Worm (Caenorhabditis elegans): ENCODE data around the gene sec-22.

sec-22 gene

ce11 chrX:1053929-1054328 is 18.6 kb downstream of the sec-22 start, which contains the start of gene ncs-3:
ncs-3 (plus strand) TSS chrX:1054081.
- no peak for TF ChIP-seq attf-4 (tag; optimal IDR thresholded peaks at IDR 0.05)
- no peak for TF ChIP-seq set-16 (GFP tag; IDR thresholded peaks at IDR 0.05)
- TF ChIP-seq madf-5 (GFP tag; IDR thresholded peaks at IDR 0.05): no peak
- TF ChIP-seq nhr-41 (GFP tag; IDR thresholded peaks at IDR 0.05): no peak
- 0 out of 2 replicates have a peak, but pooled peaks have one; percentile 13 for TF ChIP-seq ceh-20 (GFP tag; IDR thresholded peaks at IDR 0.05)
- no peak for TF ChIP-seq php-3 (GFP tag; IDR thresholded peaks at IDR 0.05)
- TF ChIP-seq D1046.2 (GFP tag; IDR thresholded peaks at IDR 0.05): no peak
- no peak for TF ChIP-seq ama-1 (optimal IDR thresholded peaks at IDR 0.05)
- no peak for TF ChIP-seq hlh-30 (tag; optimal IDR thresholded peaks at IDR 0.05; ENCODE audit: insufficient read depth)
- no peak for TF ChIP-seq mxl-2 (GFP tag; conservative IDR thresholded peaks at IDR 0.05)
- TF ChIP-seq ceh-62 (tag; optimal IDR thresholded peaks at IDR 0.05): no peak
- TF ChIP-seq lin-1 (GFP tag; IDR thresholded peaks at IDR 0.05): no peak
- TF ChIP-seq nhr-102 (tag; optimal IDR thresholded peaks at IDR 0.05): no peak
- TF ChIP-seq aha-1 (tag): peak; percentile 35
- no peak for TF ChIP-seq ceh-82 (tag; optimal IDR thresholded peaks at IDR 0.05)
- TF ChIP-seq daf-16 (GFP tag; optimal IDR thresholded peaks at IDR 0.05): peak in 1 of 2 experiments; percentile 91
- TF ChIP-seq daf-16 (tag; optimal IDR thresholded peaks at IDR 0.05): no peak
- no peak for TF ChIP-seq nhr-10 (tag; optimal IDR thresholded peaks at IDR 0.05)
- TF ChIP-seq zfp-2 (tag; optimal IDR thresholded peaks at IDR 0.05): no peak

- TF ChIP-seq ctbp-1 (GFP tag; IDR thresholded peaks at IDR 0.05) (no peak), set-16 (GFP tag; IDR thresholded peaks at IDR 0.05) (peak; percentile 86), aha-1 (tag) (peak; percentile 80), fkh-10 (GFP tag; optimal IDR thresholded peaks at IDR 0.05) (peak; percentile 46), lin-29 (GFP tag; IDR thresholded peaks at IDR 0.05) (no peak), R02D3.7 (tag; optimal IDR thresholded peaks at IDR 0.05) (no peak), lin-1 (GFP tag; IDR thresholded peaks at IDR 0.05) (no peak)
Observed at ce11 chrX:1057821-1058377, 22.6 kb downstream of the sec-22 start.

DNA sequence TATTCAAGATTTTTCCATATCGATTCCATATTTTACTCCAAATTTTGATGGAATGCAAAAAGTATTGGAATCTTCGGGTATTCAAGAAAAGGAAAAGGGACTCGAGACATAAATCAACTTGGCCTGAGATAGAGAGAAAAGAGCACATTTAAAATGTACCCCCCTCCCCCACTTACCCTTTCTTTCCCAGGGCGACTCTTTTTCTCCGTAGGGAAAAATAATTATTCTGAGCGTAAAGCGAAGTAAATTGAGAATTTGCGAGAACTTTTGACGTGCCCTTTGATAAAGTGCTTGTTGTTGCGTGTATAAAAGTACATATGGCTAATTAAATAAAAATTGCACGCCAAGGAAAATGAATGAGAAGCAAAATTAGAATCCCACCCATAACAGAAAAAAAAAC is 25.4 kb downstream of the sec-22 start:
- TF ChIP-seq saeg-2 (GFP tag; IDR thresholded peaks at IDR 0.05) (no peak), nhr-48 (tag; optimal IDR thresholded peaks at IDR 0.05) (no peak), zfp-3 (GFP tag; conservative IDR thresholded peaks at IDR 0.05) (no peak), zag-1 (tag; optimal IDR thresholded peaks at IDR 0.05) (no peak), zip-2 (tag; optimal IDR thresholded peaks at IDR 0.05) (no peak), spr-3 (GFP tag; optimal IDR thresholded peaks at IDR 0.05) (no peak), fkh-10 (GFP tag; optimal IDR thresholded peaks at IDR 0.05) (no peak), lin-38 (GFP tag; IDR thresholded peaks at IDR 0.05) (no peak), nhr-41 (GFP tag; IDR thresholded peaks at IDR 0.05) (no peak), R02D3.7 (tag; optimal IDR thresholded peaks at IDR 0.05) (no peak), nhr-237 (tag; optimal IDR thresholded peaks at IDR 0.05) (no peak), hlh-30 (tag; optimal IDR thresholded peaks at IDR 0.05; ENCODE audit: insufficient read depth) (no peak), tra-1 (GFP tag; IDR thresholded peaks at IDR 0.05) (no peak), ceh-32 (tag; optimal IDR thresholded peaks at IDR 0.05; ENCODE audit: poor library complexity) (no peak), nhr-11 (tag; optimal IDR thresholded peaks at IDR 0.05) (no peak), daf-8 (GFP tag; IDR thresholded peaks at IDR 0.05) (no peak), ama-1 (optimal IDR thresholded peaks at IDR 0.05) (no peak), T26A8.4 (GFP tag; IDR thresholded peaks at IDR 0.05) (no peak), snpc-1.2 (GFP tag; IDR thresholded peaks at IDR 0.05) (no peak)

Data from whole organism, L4 larva.